Worm (Caenorhabditis elegans) whole organism, L2 larva: Measurements from ENCODE around the gene F08C6.18.

Source experiments
- R02D3.7 ChIP-seq: fragments of 150-350 bp; optimal IDR thresholded peaks from 2 replicates; lab custom pipeline; 2014; ENCODE audit warnings: missing biosample characterization, missing genetic modification characterization
- aly-2 ChIP-seq: fragments of 150-350 bp; optimal IDR thresholded peaks from 2 replicates; lab custom pipeline; 2014; ENCODE audit warnings: missing biosample characterization, missing genetic modification characterization
- ceh-82 ChIP-seq: fragments of 150-350 bp; optimal IDR thresholded peaks from 2 replicates; lab custom pipeline; 2014; ENCODE audit warnings: missing biosample characterization, missing genetic modification characterization
- egl-27 ChIP-seq: sonication (generic microtip); optimal IDR thresholded peaks from 3 replicates; lab custom pipeline; 2017; ENCODE audit warnings: missing biosample characterization, missing genetic modification reagents, missing genetic modification characterization
- fos-1 ChIP-seq: fragments of 150-350 bp; optimal IDR thresholded peaks from 2 replicates; lab custom pipeline; 2014; ENCODE audit warnings: missing biosample characterization, missing genetic modification characterization
- lin-13 ChIP-seq: fragments of 150-350 bp; optimal IDR thresholded peaks from 2 replicates; lab custom pipeline; 2014; ENCODE audit warnings: missing biosample characterization, missing genetic modification reagents, missing genetic modification characterization
- lin-39 ChIP-seq: fragments of 150-350 bp; optimal IDR thresholded peaks from 2 replicates; lab custom pipeline; 2014; ENCODE audit warnings: missing biosample characterization, missing genetic modification reagents, missing genetic modification characterization
- skn-1 ChIP-seq: sonication (generic microtip); optimal IDR thresholded peaks from 2 replicates; lab custom pipeline; 2017; ENCODE audit warnings: missing biosample characterization, missing genetic modification characterization
- sma-9 ChIP-seq, 2 experiments: fragments of 150-350 bp in 1 of 2; sonication (generic microtip) in 1 of 2; optimal IDR thresholded peaks; 2 replicates each; lab custom pipeline; 2014 to 2016; ENCODE audit warnings: missing genetic modification characterization in 2 of 2, mild to moderate bottlenecking in 1 of 2, missing biosample characterization in 1 of 2, missing compliant biosample characterization in 1 of 2, missing genetic modification reagents in 1 of 2, moderate library complexity in 1 of 2
- zag-1 ChIP-seq: fragments of 150-350 bp; optimal IDR thresholded peaks from 2 replicates; lab custom pipeline; 2014; ENCODE audit warnings: missing biosample characterization, missing genetic modification characterization
- ztf-1 ChIP-seq: fragments of 200-800 bp; sonication (Bioruptor generic); conservative IDR thresholded peaks from 2 replicates; pipeline ENCODE4 v1.3.6; 2022; ENCODE audit warnings: missing genetic modification characterization, missing compliant biosample characterization
- ztf-4 ChIP-seq: fragments of 150-350 bp; optimal IDR thresholded peaks from 2 replicates; lab custom pipeline; 2014; ENCODE audit warnings: missing biosample characterization, missing genetic modification characterization

ce11 chrX:7593931-7594544, 20.6 kb upstream of the F08C6.18 start:
- TF ChIP-seq lin-39 (tag; lab: Kevin White, UChicago): no peak
- no peak for TF ChIP-seq ceh-82
- no peak for TF ChIP-seq aly-2
- TF ChIP-seq ztf-1 (GFP tag; lab: Robert Waterston, UW): no peak
- no peak for TF ChIP-seq skn-1 (tag; lab: Kevin White, UChicago)
- TF ChIP-seq egl-27 (tag; lab: Kevin White, UChicago): no peak
- no peak for TF ChIP-seq fos-1 (tag; lab: Kevin White, UChicago)
- peak; percentile 44 for TF ChIP-seq sma-9 (GFP tag; optimal IDR thresholded peaks at IDR 0.05; lab: Kevin White, UChicago)
- no peak for TF ChIP-seq sma-9 (tag; optimal IDR thresholded peaks at IDR 0.05; lab: Kevin White, UChicago)
- no peak for TF ChIP-seq R02D3.7 (tag; lab: Kevin White, UChicago)
- no peak for TF ChIP-seq zag-1
- TF ChIP-seq lin-13 (GFP tag; lab: Kevin White, UChicago): no peak
- no peak for TF ChIP-seq ztf-4 (tag; lab: Kevin White, UChicago)
